Worm (Caenorhabditis elegans) whole organism, L4 larva: ENCODE results near the gene oig-8.

Experiments used
- F26F4.8 ChIP-seq: fragments of 200-800 bp; sonication (Bioruptor generic); conservative IDR thresholded peaks from 2 replicates; pipeline ENCODE4 v1.3.6; 2022; ENCODE audit warnings: missing genetic modification characterization, missing compliant biosample characterization
- F44E2.7 ChIP-seq: fragments of 200-800 bp; sonication (Bioruptor generic); IDR thresholded peaks from 2 replicates; pipeline ENCODE4 v2.1.2; 2022; ENCODE audit warnings: missing genetic modification characterization, missing compliant biosample characterization
- R02D3.7 ChIP-seq: fragments of 150-350 bp; sonication (generic microtip); optimal IDR thresholded peaks from 3 replicates; lab custom pipeline; 2014; ENCODE audit warnings: missing biosample characterization, missing genetic modification characterization
- T26A8.4 ChIP-seq: fragments of 200-800 bp; sonication (Bioruptor generic); IDR thresholded peaks from 2 replicates; pipeline ENCODE4 v1.3.6; 2022; ENCODE audit warnings: missing genetic modification characterization, missing compliant biosample characterization
- Y105C5A.15 ChIP-seq: fragments of 200-800 bp; sonication (Bioruptor generic); IDR thresholded peaks from 2 replicates; pipeline ENCODE4 v1.3.6; 2022; ENCODE audit warnings: missing genetic modification characterization, missing compliant biosample characterization
- Y5F2A.4 ChIP-seq: fragments of 200-800 bp; sonication (Bioruptor generic); optimal IDR thresholded peaks from 2 replicates; lab custom pipeline; 2018; ENCODE audit warnings: mild to moderate bottlenecking, missing genetic modification characterization, missing compliant biosample characterization
- aha-1 ChIP-seq: fragments of 150-350 bp; peaks from one replicate; lab custom pipeline; 2014; ENCODE audit warnings: missing biosample characterization, missing genetic modification characterization
- aly-2 ChIP-seq: sonication (generic microtip); optimal IDR thresholded peaks from 2 replicates; lab custom pipeline; 2018; ENCODE audit warnings: missing biosample characterization, missing genetic modification characterization
- ceh-44 ChIP-seq: fragments of 200-800 bp; sonication (Bioruptor generic); IDR thresholded peaks from 2 replicates; pipeline ENCODE4 v1.3.6; 2022; ENCODE audit warnings: missing genetic modification reagents, missing genetic modification characterization, missing compliant biosample characterization
- cey-2 ChIP-seq: sonication (generic microtip); optimal IDR thresholded peaks from 3 replicates; lab custom pipeline; 2017; ENCODE audit warnings: missing genetic modification characterization, mild to moderate bottlenecking, missing compliant biosample characterization, antibody characterized with exemption, borderline replicate concordance; ENCODE audit not compliant: insufficient read depth
- daf-16 ChIP-seq, 3 experiments: sonication (generic microtip); optimal IDR thresholded peaks; 2 replicates each; lab custom pipeline; 2016 to 2017; ENCODE audit warnings: missing genetic modification characterization in 3 of 3, missing genetic modification reagents in 3 of 3, mild to moderate bottlenecking in 2 of 3, missing compliant biosample characterization in 2 of 3, missing biosample characterization in 1 of 3, moderate library complexity in 1 of 3
- daf-19 ChIP-seq: fragments of 200-800 bp; sonication (Bioruptor generic); conservative IDR thresholded peaks from 2 replicates; pipeline ENCODE4 v1.3.6; 2022; ENCODE audit warnings: missing genetic modification characterization, missing compliant biosample characterization
- dmd-6 ChIP-seq: fragments of 200-800 bp; sonication (Bioruptor generic); IDR thresholded peaks from 2 replicates; pipeline ENCODE4 v1.3.6; 2022; ENCODE audit warnings: missing genetic modification reagents, missing genetic modification characterization, missing compliant biosample characterization
- dpl-1 ChIP-seq: fragments of 150-350 bp; optimal IDR thresholded peaks from 2 replicates; lab custom pipeline; 2014; ENCODE audit warnings: missing biosample characterization, missing genetic modification reagents, missing genetic modification characterization
- dve-1 ChIP-seq: sonication (generic microtip); optimal IDR thresholded peaks from 2 replicates; lab custom pipeline; 2017; ENCODE audit warnings: antibody characterized with exemption, mild to moderate bottlenecking, missing genetic modification characterization, missing compliant biosample characterization; ENCODE audit not compliant: insufficient read depth
- egl-43 ChIP-seq: fragments of 200-800 bp; sonication (Bioruptor generic); IDR thresholded peaks from 2 replicates; pipeline ENCODE4 v1.3.6; 2022; ENCODE audit warnings: missing genetic modification reagents, missing genetic modification characterization, missing compliant biosample characterization
- fkh-10 ChIP-seq: fragments of 150-350 bp; optimal IDR thresholded peaks from 2 replicates; lab custom pipeline; 2014; ENCODE audit warnings: missing biosample characterization, missing genetic modification reagents, missing genetic modification characterization
- gei-8 ChIP-seq: fragments of 200-800 bp; sonication (Bioruptor generic); optimal IDR thresholded peaks from 2 replicates; lab custom pipeline; 2018; ENCODE audit warnings: mild to moderate bottlenecking, missing genetic modification characterization, missing compliant biosample characterization
- hlh-11 ChIP-seq: fragments of 200-800 bp; sonication (Bioruptor generic); optimal IDR thresholded peaks from 2 replicates; lab custom pipeline; 2018; ENCODE audit warnings: mild to moderate bottlenecking, missing genetic modification characterization, missing compliant biosample characterization
- lim-7 ChIP-seq: fragments of 200-800 bp; sonication (Bioruptor generic); IDR thresholded peaks from 2 replicates; pipeline ENCODE4 v1.3.6; 2022; ENCODE audit warnings: missing genetic modification characterization, missing compliant biosample characterization
- lin-1 ChIP-seq: fragments of 200-800 bp; sonication (Bioruptor generic); IDR thresholded peaks from 2 replicates; pipeline ENCODE4 v1.3.6; 2022; ENCODE audit warnings: missing genetic modification reagents, missing genetic modification characterization, missing compliant biosample characterization
- lin-38 ChIP-seq: fragments of 200-800 bp; sonication (Bioruptor generic); IDR thresholded peaks from 2 replicates; pipeline ENCODE4 v1.3.6; 2022; ENCODE audit warnings: missing genetic modification reagents, missing genetic modification characterization, missing compliant biosample characterization
- lin-39 ChIP-seq: fragments of 150-350 bp; optimal IDR thresholded peaks from 2 replicates; lab custom pipeline; 2014; ENCODE audit warnings: missing biosample characterization, missing genetic modification reagents, missing genetic modification characterization
- lsy-2 ChIP-seq, 2 experiments: fragments of 150-350 bp in 1 of 2; sonication (generic microtip) in 1 of 2; optimal IDR thresholded peaks; 2 replicates each; lab custom pipeline; 2014 to 2017; ENCODE audit warnings: missing biosample characterization in 2 of 2, missing genetic modification characterization in 2 of 2
- mdl-1 ChIP-seq, 2 experiments: fragments of 150-350 bp in 1 of 2; sonication (generic microtip) in 1 of 2; optimal IDR thresholded peaks; 2 replicates each; lab custom pipeline; 2014 to 2017; ENCODE audit warnings: missing biosample characterization in 2 of 2, missing genetic modification characterization in 2 of 2
- mep-1 ChIP-seq: fragments of 150-350 bp; sonication (generic microtip); optimal IDR thresholded peaks from 3 replicates; lab custom pipeline; 2014; ENCODE audit warnings: missing biosample characterization, missing genetic modification characterization
- mes-2 ChIP-seq: sonication (generic microtip); optimal IDR thresholded peaks from 2 replicates; lab custom pipeline; 2016; ENCODE audit warnings: missing genotype, mild to moderate bottlenecking, missing genetic modification characterization, missing compliant biosample characterization; ENCODE audit not compliant: poor library complexity, severe bottlenecking
- mxl-3 ChIP-seq: fragments of 200-800 bp; sonication (Bioruptor generic); optimal IDR thresholded peaks from 2 replicates; lab custom pipeline; 2018; ENCODE audit warnings: mild to moderate bottlenecking, missing genetic modification characterization, missing compliant biosample characterization
- nhr-102 ChIP-seq: sonication (generic microtip); optimal IDR thresholded peaks from 2 replicates; lab custom pipeline; 2016; ENCODE audit warnings: mild to moderate bottlenecking, missing genetic modification characterization, moderate library complexity, missing compliant biosample characterization
- nhr-237 ChIP-seq: sonication (generic microtip); optimal IDR thresholded peaks from 2 replicates; lab custom pipeline; 2017; ENCODE audit warnings: missing biosample characterization, missing genetic modification characterization
- nhr-28 ChIP-seq: fragments of 150-350 bp; optimal IDR thresholded peaks from 2 replicates; lab custom pipeline; 2014; ENCODE audit warnings: missing biosample characterization, missing genetic modification characterization
- nhr-42 ChIP-seq: fragments of 200-800 bp; sonication (Bioruptor generic); IDR thresholded peaks from 2 replicates; pipeline ENCODE4 v1.3.6; 2022; ENCODE audit warnings: missing genetic modification characterization, missing compliant biosample characterization
- nhr-76 ChIP-seq: fragments of 150-350 bp; optimal IDR thresholded peaks from 2 replicates; lab custom pipeline; 2014; ENCODE audit warnings: missing biosample characterization, missing genetic modification characterization
- nhr-77 ChIP-seq: fragments of 150-350 bp; optimal IDR thresholded peaks from 2 replicates; lab custom pipeline; 2014; ENCODE audit warnings: missing biosample characterization, missing genetic modification characterization
- php-3 ChIP-seq: fragments of 200-800 bp; sonication (Bioruptor generic); IDR thresholded peaks from 2 replicates; pipeline ENCODE4 v1.3.6; 2022; ENCODE audit warnings: missing genetic modification reagents, missing genetic modification characterization, missing compliant biosample characterization
- pqm-1 ChIP-seq: sonication (generic microtip); optimal IDR thresholded peaks from 2 replicates; lab custom pipeline; 2017; ENCODE audit warnings: missing biosample characterization, missing genetic modification characterization
- saeg-2 ChIP-seq: fragments of 200-800 bp; sonication (Bioruptor generic); IDR thresholded peaks from 2 replicates; pipeline ENCODE4 v1.3.6; 2022; ENCODE audit warnings: missing genetic modification reagents, missing genetic modification characterization, missing compliant biosample characterization
- sdz-12 ChIP-seq: fragments of 200-800 bp; sonication (Bioruptor generic); optimal IDR thresholded peaks from 2 replicates; lab custom pipeline; 2018; ENCODE audit warnings: mild to moderate bottlenecking, missing genetic modification characterization, missing compliant biosample characterization
- skn-1 ChIP-seq: fragments of 150-350 bp; optimal IDR thresholded peaks from 2 replicates; lab custom pipeline; 2014; ENCODE audit warnings: missing biosample characterization, missing genetic modification characterization
- spr-1 ChIP-seq: sonication (generic microtip); optimal IDR thresholded peaks from 2 replicates; lab custom pipeline; 2016; ENCODE audit warnings: mild to moderate bottlenecking, missing genetic modification characterization, missing compliant biosample characterization
- tra-1 ChIP-seq: fragments of 200-800 bp; sonication (Bioruptor generic); IDR thresholded peaks from 2 replicates; pipeline ENCODE4 v1.3.6; 2022; ENCODE audit warnings: missing genetic modification reagents, missing genetic modification characterization, missing compliant biosample characterization
- unc-130 ChIP-seq: sonication (generic microtip); optimal IDR thresholded peaks from 2 replicates; lab custom pipeline; 2016; ENCODE audit warnings: missing genetic modification reagents, missing genetic modification characterization, missing compliant biosample characterization
- unc-62 ChIP-seq, 3 experiments: fragments of 150-350 bp in 1 of 3; sonication (generic microtip); optimal IDR thresholded peaks in 2 of 3; peaks in 1 of 3; 1 replicate in 1 of 3; 2 replicates in 2 of 3; lab custom pipeline; 2014 to 2017; ENCODE audit warnings: missing biosample characterization in 3 of 3, missing genetic modification characterization in 3 of 3, missing genetic modification reagents in 3 of 3, missing genotype in 1 of 3
- zip-2 ChIP-seq: fragments of 150-350 bp; optimal IDR thresholded peaks from 2 replicates; lab custom pipeline; 2014; ENCODE audit warnings: missing biosample characterization, missing genetic modification characterization

oig-8 gene

ce11 chrII:6615232-6616029, 33.5 kb downstream of the oig-8 start:
- peak; percentile 66 for TF ChIP-seq dve-1
- TF ChIP-seq lin-1, result 0 out of 2 replicates have a peak, but pooled peaks have one; percentile 39
- no peak for TF ChIP-seq fkh-10
- peak; percentile 87 for TF ChIP-seq dmd-6
- TF ChIP-seq hlh-11 (tag; lab: Kevin White, UChicago), result peak; percentile 75
- TF ChIP-seq unc-62 (GFP tag; optimal IDR thresholded peaks at IDR 0.05 in 1 of 2; lab: Kevin White, UChicago), result peak in 1 of 2 experiments; percentile 86
- no peak for TF ChIP-seq unc-62 (tag; optimal IDR thresholded peaks at IDR 0.05; lab: Kevin White, UChicago)
- TF ChIP-seq T26A8.4 (GFP tag; lab: Robert Waterston, UW), result 0 out of 2 replicates have a peak, but pooled peaks have one; percentile 14
- no peak for TF ChIP-seq skn-1 (tag; lab: Kevin White, UChicago)
- peak; percentile 97 for TF ChIP-seq pqm-1 (tag; lab: Kevin White, UChicago)
- TF ChIP-seq daf-16 (GFP tag; optimal IDR thresholded peaks at IDR 0.05; lab: Kevin White, UChicago), result no peak
- TF ChIP-seq daf-16 (tag; optimal IDR thresholded peaks at IDR 0.05; lab: Kevin White, UChicago), result peak; percentile 71
- TF ChIP-seq aha-1 (tag; lab: Kevin White, UChicago), result peak; percentile 29
- TF ChIP-seq nhr-28 (tag; lab: Kevin White, UChicago), result peak; percentile 76
- peak; percentile 22 for TF ChIP-seq mes-2 (tag; lab: Kevin White, UChicago)
- TF ChIP-seq F26F4.8 (GFP tag; lab: Robert Waterston, UW), result no peak
- TF ChIP-seq spr-1 (tag; lab: Kevin White, UChicago), result no peak
- no peak for TF ChIP-seq gei-8 (GFP tag; lab: Kevin White, UChicago)
- TF ChIP-seq egl-43 (GFP tag; lab: Robert Waterston, UW), result no peak
- TF ChIP-seq mxl-3 (GFP tag; lab: Kevin White, UChicago), result peak; percentile 64
- TF ChIP-seq nhr-77, result peak; percentile 63

- no peak for TF ChIP-seq cey-2 (tag; lab: Kevin White, UChicago)
- TF ChIP-seq zip-2, result no peak
- TF ChIP-seq daf-19 (GFP tag; lab: Robert Waterston, UW), result no peak
- no peak for TF ChIP-seq lsy-2 (tag; optimal IDR thresholded peaks at IDR 0.05; lab: Kevin White, UChicago)
- TF ChIP-seq aly-2 (tag; lab: Kevin White, UChicago), result no peak
- no peak for TF ChIP-seq nhr-237
- TF ChIP-seq aha-1 (tag; lab: Kevin White, UChicago), result peak; percentile 52
- TF ChIP-seq daf-16 (GFP tag; optimal IDR thresholded peaks at IDR 0.05; lab: Kevin White, UChicago), result no peak
- peak; percentile 21 for TF ChIP-seq daf-16 (tag; optimal IDR thresholded peaks at IDR 0.05; lab: Kevin White, UChicago)
- TF ChIP-seq hlh-11 (tag; lab: Kevin White, UChicago), result no peak
- no peak for TF ChIP-seq Y5F2A.4
- no peak for TF ChIP-seq R02D3.7
- TF ChIP-seq nhr-76 (tag; lab: Kevin White, UChicago), result no peak
- TF ChIP-seq pqm-1 (tag; lab: Kevin White, UChicago), result no peak
- TF ChIP-seq dve-1, result peak; percentile 40
- TF ChIP-seq nhr-28 (tag; lab: Kevin White, UChicago), result peak; percentile 9
- TF ChIP-seq sdz-12 (GFP tag; lab: Kevin White, UChicago), result no peak
- no peak for TF ChIP-seq unc-130 (GFP tag; lab: Kevin White, UChicago)
- peak; percentile 43 for TF ChIP-seq dmd-6
- TF ChIP-seq lin-1, result no peak
Observed at ce11 chrII:6614500-6614899, 34.4 kb downstream of the oig-8 start.

- no peak for TF ChIP-seq Y105C5A.15 (GFP tag; lab: Robert Waterston, UW)
- TF ChIP-seq pqm-1 (tag; lab: Kevin White, UChicago), result peak; percentile 92
- no peak for TF ChIP-seq F44E2.7
- peak in 1 of 2 experiments; percentile 26 for TF ChIP-seq mdl-1 (tag; optimal IDR thresholded peaks at IDR 0.05; lab: Kevin White, UChicago)
- TF ChIP-seq lin-38 (GFP tag; lab: Robert Waterston, UW), result no peak
- no peak for TF ChIP-seq lim-7 (GFP tag; lab: Robert Waterston, UW)
- 0 out of 2 replicates have a peak, but pooled peaks have one; percentile 10 for TF ChIP-seq php-3 (GFP tag; lab: Robert Waterston, UW)
- no peak for TF ChIP-seq tra-1 (GFP tag; lab: Robert Waterston, UW)
- peak; percentile 19 for TF ChIP-seq mep-1 (tag; lab: Kevin White, UChicago)
- no peak for TF ChIP-seq ceh-44 (GFP tag; lab: Robert Waterston, UW)
- no peak for TF ChIP-seq nhr-102 (tag; lab: Kevin White, UChicago)
- TF ChIP-seq saeg-2 (GFP tag; lab: Robert Waterston, UW), result no peak
- peak; percentile 70 for TF ChIP-seq dmd-6
- TF ChIP-seq dpl-1 (GFP tag; lab: Kevin White, UChicago), result no peak
- peak; percentile 74 for TF ChIP-seq nhr-28 (tag; lab: Kevin White, UChicago)
- no peak for TF ChIP-seq nhr-77
- TF ChIP-seq dve-1, result peak; percentile 75
- no peak for TF ChIP-seq T26A8.4 (GFP tag; lab: Robert Waterston, UW)
- TF ChIP-seq lin-39, result no peak
- no peak for TF ChIP-seq nhr-42 (GFP tag; lab: Robert Waterston, UW)
Observed at ce11 chrII:6612544-6612943, 36.4 kb downstream of the oig-8 start.
